Fruit fly (Drosophila melanogaster): ENCODE measurements around the gene epsilonCOP.

The epsilonCOP gene

DNA sequence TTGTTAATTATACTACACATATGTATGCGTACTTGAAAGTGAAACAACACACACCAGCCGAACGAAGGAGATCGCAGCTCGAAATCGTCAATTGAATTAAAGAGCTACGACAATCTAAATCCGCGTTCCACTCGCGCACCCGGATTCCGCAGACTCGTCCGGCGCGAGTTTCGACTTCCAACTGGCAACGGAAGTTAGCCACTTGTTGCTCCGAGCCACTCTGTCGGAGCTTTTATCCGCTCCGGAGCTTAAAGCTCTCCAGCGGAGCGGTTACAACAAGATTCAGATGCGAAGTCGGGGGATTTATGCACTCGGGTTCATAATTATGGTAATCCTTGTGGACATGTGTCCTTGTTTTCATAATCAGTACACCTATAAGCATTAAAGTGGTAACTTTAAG lies 23.4 kb upstream of the epsilonCOP start, which contains the start of gene Rchy1 (continued):
- TF ChIP-seq dimm (GFP tag; IDR thresholded peaks at IDR 0.05) = no peak
- TF ChIP-seq CG18011 (GFP tag; optimal IDR thresholded peaks at IDR 0.05) = no peak
- TF ChIP-seq crp (GFP tag; optimal IDR thresholded peaks at IDR 0.05) = no peak
- peak; percentile 77; the same call in 1 of the 2 replicates for TF ChIP-seq chm (GFP tag; IDR thresholded peaks at IDR 0.05)
- TF ChIP-seq D (optimal IDR thresholded peaks at IDR 0.05) = no peak
- no peak for TF ChIP-seq D (GFP tag; optimal IDR thresholded peaks at IDR 0.05)
- TF ChIP-seq dysf (GFP tag; IDR thresholded peaks at IDR 0.05) = no peak
- TF ChIP-seq CG13424 (tag; optimal IDR thresholded peaks at IDR 0.05) = peak; percentile 6
- no peak for TF ChIP-seq CG9215 (GFP tag; IDR thresholded peaks at IDR 0.05)
- TF ChIP-seq hb (GFP tag; IDR thresholded peaks at IDR 0.05; ENCODE audit: partially characterized antibody) = no peak
- peak; percentile 17 for TF ChIP-seq CG6854 (GFP tag; optimal IDR thresholded peaks at IDR 0.05)
- TF ChIP-seq CG15696 (tag; optimal IDR thresholded peaks at IDR 0.05) = no peak
- TF ChIP-seq bowl (GFP tag; IDR thresholded peaks at IDR 0.05) = 0 out of 2 replicates have a peak, but pooled peaks have one; percentile 12
- TF ChIP-seq gcm2 (GFP tag; optimal IDR thresholded peaks at IDR 0.05) = no peak
- no peak for TF ChIP-seq yki (optimal IDR thresholded peaks at IDR 0.05)
- TF ChIP-seq CG17361 (GFP tag; IDR thresholded peaks at IDR 0.05) = no peak
- peak; percentile 33 for TF ChIP-seq CG10543 (GFP tag; optimal IDR thresholded peaks at IDR 0.05)
- TF ChIP-seq dmrt99B (tag; optimal IDR thresholded peaks at IDR 0.05) = no peak
- TF ChIP-seq zen2 (GFP tag; IDR thresholded peaks at IDR 0.05; ENCODE audit: partially characterized antibody) = no peak
- peak; percentile 48 for TF ChIP-seq gem (tag; optimal IDR thresholded peaks at IDR 0.05)
- TF ChIP-seq Sry-β (GFP tag; optimal IDR thresholded peaks at IDR 0.05) = no peak
- no peak for TF ChIP-seq h (optimal IDR thresholded peaks at IDR 0.05)
- TF ChIP-seq Fer1 (GFP tag; optimal IDR thresholded peaks at IDR 0.05) = peak; percentile 65
- peak; percentile 54; the same call in 1 of the 2 replicates for TF ChIP-seq NFAT (GFP tag; IDR thresholded peaks at IDR 0.05)
- TF ChIP-seq CG10462 (GFP tag; optimal IDR thresholded peaks at IDR 0.05) = no peak
- peak; percentile 82 for TF ChIP-seq CG34376 (GFP tag; optimal IDR thresholded peaks at IDR 0.05)
- TF ChIP-seq jing (GFP tag; optimal IDR thresholded peaks at IDR 0.05) = no peak
- no peak for TF ChIP-seq Antp (GFP tag; optimal IDR thresholded peaks at IDR 0.05)
- no peak for TF ChIP-seq crc (GFP tag; optimal IDR thresholded peaks at IDR 0.05)
- TF ChIP-seq sens (GFP tag) = no peak
- TF ChIP-seq CG9817 (tag; optimal IDR thresholded peaks at IDR 0.05) = no peak
- no peak for TF ChIP-seq schlank (tag; optimal IDR thresholded peaks at IDR 0.05)
- TF ChIP-seq Chrac-16 (GFP tag; optimal IDR thresholded peaks at IDR 0.05) = no peak
- peak; percentile 78 for TF ChIP-seq lab (GFP tag; optimal IDR thresholded peaks at IDR 0.05)
- TF ChIP-seq CG6765 (GFP tag; optimal IDR thresholded peaks at IDR 0.05) = peak; percentile 49
- TF ChIP-seq CoRest (tag; optimal IDR thresholded peaks at IDR 0.05) = no peak
- no peak; the same call in 1 of the 2 replicates for TF ChIP-seq onecut (GFP tag; IDR thresholded peaks at IDR 0.05)
- peak; percentile 58; the same call in 1 of the 2 replicates for TF ChIP-seq sob (GFP tag; IDR thresholded peaks at IDR 0.05)
- no peak for TF ChIP-seq CG5245 (GFP tag; optimal IDR thresholded peaks at IDR 0.05)
- peak; percentile 58 for TF ChIP-seq E2f2 (GFP tag; IDR thresholded peaks at IDR 0.05)
- TF ChIP-seq Dref (GFP tag; IDR thresholded peaks at IDR 0.05) = no peak
- TF ChIP-seq CG31224 (GFP tag; IDR thresholded peaks at IDR 0.05) = no peak
- TF ChIP-seq Taf1 (GFP tag; IDR thresholded peaks at IDR 0.05) = no peak
- no peak for TF ChIP-seq cg (GFP tag; optimal IDR thresholded peaks at IDR 0.05)
- TF ChIP-seq ttk (GFP tag; IDR thresholded peaks at IDR 0.05) = no peak
- TF ChIP-seq chn (GFP tag; optimal IDR thresholded peaks at IDR 0.05) = no peak
- TF ChIP-seq CG1233 (GFP tag; optimal IDR thresholded peaks at IDR 0.05) = peak; percentile 9
- peak; percentile 73 for TF ChIP-seq Ets97D (GFP tag; optimal IDR thresholded peaks at IDR 0.05)
- peak; percentile 29; the same call in 1 of the 2 replicates for TF ChIP-seq CG32532 (GFP tag; IDR thresholded peaks at IDR 0.05)
- TF ChIP-seq Fer2 (tag; optimal IDR thresholded peaks at IDR 0.05) = no peak
- peak; percentile 13 for TF ChIP-seq Dp (GFP tag; optimal IDR thresholded peaks at IDR 0.05)
- no peak for TF ChIP-seq Gsc (GFP tag; IDR thresholded peaks at IDR 0.05)

Measured in whole organism, embryonic.